Fruit fly (Drosophila melanogaster) whole organism, embryonic: ENCODE data around the gene CG15473.

Experiments
- Ada2b ChIP-seq: fragments of 200-800 bp; sonication (Bioruptor generic); IDR thresholded peaks from 2 replicates; pipeline ENCODE4 v1.3.6; 2022; ENCODE audit warnings: missing biosample characterization, missing genetic modification characterization
- B-H2 ChIP-seq: fragments of 200-800 bp; sonication (Bioruptor generic); optimal IDR thresholded peaks from 2 replicates; lab custom pipeline; 2018; ENCODE audit warnings: missing biosample characterization, mild to moderate bottlenecking, missing genetic modification characterization
- CG10209 ChIP-seq: fragments of 200-800 bp; sonication (Bioruptor generic); optimal IDR thresholded peaks from 3 replicates; lab custom pipeline; 2017; ENCODE audit warnings: missing biosample characterization, mild to moderate bottlenecking, missing genetic modification characterization, missing genetic modification reagents
- CG10431 ChIP-seq: fragments of 200-800 bp; sonication (Bioruptor generic); optimal IDR thresholded peaks from 3 replicates; lab custom pipeline; 2018; ENCODE audit warnings: missing biosample characterization, mild to moderate bottlenecking, missing genetic modification characterization
- CG13894 ChIP-seq: fragments of 200-800 bp; sonication (Bioruptor generic); optimal IDR thresholded peaks from 3 replicates; lab custom pipeline; 2018; ENCODE audit warnings: missing biosample characterization, mild to moderate bottlenecking, missing genetic modification characterization, moderate library complexity
- CG15601 ChIP-seq: fragments of 200-800 bp; sonication (Bioruptor generic); optimal IDR thresholded peaks from 3 replicates; lab custom pipeline; 2019; ENCODE audit warnings: missing biosample characterization, mild to moderate bottlenecking, missing genetic modification characterization, moderate library complexity
- CG1602 ChIP-seq: fragments of 200-800 bp; sonication (Bioruptor generic); optimal IDR thresholded peaks from 3 replicates; lab custom pipeline; 2016; ENCODE audit warnings: missing biosample characterization, missing genetic modification characterization
- CG1647 ChIP-seq: fragments of 200-800 bp; sonication (Bioruptor generic); optimal IDR thresholded peaks from 3 replicates; lab custom pipeline; 2016; ENCODE audit warnings: missing biosample characterization, missing genetic modification characterization
- CG16813 ChIP-seq: fragments of 200-800 bp; sonication (Bioruptor generic); IDR thresholded peaks from 3 replicates; pipeline ENCODE4 v1.3.6; 2022; ENCODE audit warnings: missing biosample characterization, missing genetic modification characterization; ENCODE audit not compliant: partially characterized antibody
- CG16815 ChIP-seq: fragments of 200-800 bp; sonication (Bioruptor generic); optimal IDR thresholded peaks from 3 replicates; lab custom pipeline; 2017; ENCODE audit warnings: missing biosample characterization, mild to moderate bottlenecking, missing genetic modification characterization
- CG17359 ChIP-seq: fragments of 200-800 bp; sonication (Bioruptor generic); optimal IDR thresholded peaks from 3 replicates; lab custom pipeline; 2018; ENCODE audit warnings: missing biosample characterization, mild to moderate bottlenecking, missing genetic modification characterization, moderate library complexity
- CG17385 ChIP-seq: fragments of 200-800 bp; sonication (Bioruptor generic); optimal IDR thresholded peaks from 3 replicates; lab custom pipeline; 2018; ENCODE audit warnings: missing biosample characterization, mild to moderate bottlenecking, missing genetic modification characterization
- CG17568 ChIP-seq: fragments of 200-800 bp; sonication (Bioruptor generic); optimal IDR thresholded peaks from 2 replicates; lab custom pipeline; 2018; ENCODE audit warnings: missing biosample characterization, mild to moderate bottlenecking, missing genetic modification characterization, moderate library complexity
- CG17829 ChIP-seq: fragments of 200-800 bp; optimal IDR thresholded peaks from 2 replicates; lab custom pipeline; 2019; ENCODE audit warnings: missing biosample characterization, mild to moderate bottlenecking, missing genetic modification characterization, moderate library complexity
- CG17912 ChIP-seq: fragments of 200-800 bp; sonication (Bioruptor generic); optimal IDR thresholded peaks from 2 replicates; lab custom pipeline; 2018; ENCODE audit warnings: missing biosample characterization, mild to moderate bottlenecking, missing genetic modification characterization
- CG18764 ChIP-seq: fragments of 200-800 bp; sonication (Bioruptor generic); optimal IDR thresholded peaks from 3 replicates; lab custom pipeline; 2016; ENCODE audit warnings: missing biosample characterization, missing genetic modification characterization
- CG2678 ChIP-seq: fragments of 200-800 bp; sonication (Bioruptor generic); optimal IDR thresholded peaks from 3 replicates; lab custom pipeline; 2019; ENCODE audit warnings: missing biosample characterization, mild to moderate bottlenecking, missing genetic modification characterization, moderate library complexity
- CG2889 ChIP-seq: fragments of 200-800 bp; sonication (Bioruptor generic); IDR thresholded peaks from 3 replicates; pipeline ENCODE4 v1.3.6; 2022; ENCODE audit warnings: missing biosample characterization, missing genetic modification characterization
- CG4328 ChIP-seq: fragments of 200-800 bp; sonication (Bioruptor generic); optimal IDR thresholded peaks from 3 replicates; lab custom pipeline; 2017; ENCODE audit warnings: missing biosample characterization, missing genetic modification reagents, missing genetic modification characterization
- CG4617 ChIP-seq: fragments of 200-800 bp; sonication (Bioruptor generic); optimal IDR thresholded peaks from 3 replicates; lab custom pipeline; 2016; ENCODE audit warnings: missing biosample characterization, missing genetic modification characterization, borderline replicate concordance
- CG6689 ChIP-seq: fragments of 200-800 bp; sonication (Bioruptor generic); IDR thresholded peaks from 2 replicates; pipeline ENCODE4 v1.3.6; 2022; ENCODE audit warnings: missing biosample characterization, missing genetic modification characterization
- CG7745 ChIP-seq: fragments of 200-800 bp; sonication (Bioruptor generic); optimal IDR thresholded peaks from 2 replicates; lab custom pipeline; 2018; ENCODE audit warnings: missing biosample characterization, mild to moderate bottlenecking, missing genetic modification characterization, moderate library complexity
- CG7987 ChIP-seq: fragments of 200-800 bp; sonication (Bioruptor generic); optimal IDR thresholded peaks from 2 replicates; lab custom pipeline; 2018; ENCODE audit warnings: missing biosample characterization, mild to moderate bottlenecking, missing genetic modification characterization, moderate library complexity
- CG9876 ChIP-seq: fragments of 200-800 bp; sonication (Bioruptor generic); optimal IDR thresholded peaks from 2 replicates; lab custom pipeline; 2016; ENCODE audit warnings: missing biosample characterization, missing genetic modification characterization
- CkIIα-i1 ChIP-seq: fragments of 200-800 bp; sonication (Bioruptor generic); IDR thresholded peaks from 2 replicates; pipeline ENCODE4 v1.3.6; 2022; ENCODE audit warnings: missing biosample characterization, missing genetic modification characterization
- Fer3 ChIP-seq: fragments of 200-800 bp; sonication (Bioruptor generic); optimal IDR thresholded peaks from 2 replicates; lab custom pipeline; 2018; ENCODE audit warnings: missing biosample characterization, mild to moderate bottlenecking, missing genetic modification characterization, moderate library complexity
- HLH3B ChIP-seq: fragments of 200-800 bp; sonication (Bioruptor generic); IDR thresholded peaks from 2 replicates; pipeline ENCODE4 v1.3.6; 2022; ENCODE audit warnings: missing biosample characterization, missing genetic modification characterization
- Hand ChIP-seq: fragments of 200-800 bp; sonication (Bioruptor generic); optimal IDR thresholded peaks from 2 replicates; lab custom pipeline; 2017; ENCODE audit warnings: mild to moderate bottlenecking, missing biosample characterization, missing genetic modification reagents, missing genetic modification characterization
- Lim3 ChIP-seq: fragments of 200-800 bp; sonication (Bioruptor generic); IDR thresholded peaks from 2 replicates; pipeline ENCODE4 v1.3.6; 2022; ENCODE audit warnings: missing biosample characterization, missing genetic modification characterization
- MTF-1 ChIP-seq: fragments of 200-800 bp; sonication (Bioruptor generic); optimal IDR thresholded peaks from 2 replicates; lab custom pipeline; 2018; ENCODE audit warnings: missing biosample characterization, mild to moderate bottlenecking, missing genetic modification characterization, borderline replicate concordance
- Nf-YA ChIP-seq: fragments of 200-800 bp; sonication (Bioruptor generic); IDR thresholded peaks from 2 replicates; pipeline ENCODE4 v1.3.6; 2022; ENCODE audit warnings: missing biosample characterization, missing genetic modification characterization
- Rfx ChIP-seq: fragments of 200-800 bp; sonication (Bioruptor generic); IDR thresholded peaks from 2 replicates; pipeline ENCODE4 v1.3.6; 2022; ENCODE audit warnings: missing biosample characterization, missing genetic modification characterization
- Usf ChIP-seq: fragments of 200-800 bp; sonication (Bioruptor generic); optimal IDR thresholded peaks from 2 replicates; lab custom pipeline; 2017; ENCODE audit warnings: missing genotype, missing biosample characterization, missing genetic modification characterization
- al ChIP-seq: fragments of 200-800 bp; sonication (Bioruptor generic); IDR thresholded peaks from 2 replicates; pipeline ENCODE4 v1.3.6; 2022; ENCODE audit warnings: missing biosample characterization, missing genetic modification characterization
- ato ChIP-seq: fragments of 200-800 bp; sonication (Bioruptor generic); IDR thresholded peaks from 2 replicates; pipeline ENCODE4 v1.3.6; 2022; ENCODE audit warnings: missing biosample characterization, missing genetic modification characterization; ENCODE audit not compliant: partially characterized antibody
- chif ChIP-seq, 2 experiments: fragments of 200-800 bp; sonication (Bioruptor generic); optimal IDR thresholded peaks; 3 replicates each; lab custom pipeline; 2016; ENCODE audit warnings: missing biosample characterization in 2 of 2, missing genetic modification characterization in 2 of 2
- cwo ChIP-seq: fragments of 200-800 bp; sonication (Bioruptor generic); optimal IDR thresholded peaks from 3 replicates; lab custom pipeline; 2017; ENCODE audit warnings: missing biosample characterization, missing genetic modification characterization, mild to moderate bottlenecking, moderate library complexity, missing genetic modification reagents
- exex ChIP-seq: fragments of 200-800 bp; sonication (Bioruptor generic); optimal IDR thresholded peaks from 4 replicates; lab custom pipeline; 2018; ENCODE audit warnings: missing biosample characterization, mild to moderate bottlenecking, missing genetic modification characterization, moderate library complexity
- ftz-f1 ChIP-seq: fragments of 200-800 bp; sonication (Bioruptor generic); optimal IDR thresholded peaks from 2 replicates; lab custom pipeline; 2016; ENCODE audit warnings: missing biosample characterization, missing genetic modification characterization
- inv ChIP-seq: fragments of 200-800 bp; sonication (Bioruptor generic); IDR thresholded peaks from 2 replicates; pipeline ENCODE4 v1.3.6; 2022; ENCODE audit warnings: missing biosample characterization, missing genetic modification characterization; ENCODE audit not compliant: partially characterized antibody
- ken ChIP-seq: fragments of 200-800 bp; sonication (Bioruptor generic); IDR thresholded peaks from 3 replicates; pipeline ENCODE4 v1.3.6; 2022; ENCODE audit warnings: missing biosample characterization, missing genetic modification characterization
- peb ChIP-seq: fragments of 200-800 bp; sonication (Bioruptor generic); IDR thresholded peaks from 2 replicates; pipeline ENCODE4 v1.3.6; 2022; ENCODE audit warnings: missing biosample characterization, missing genetic modification characterization
- pfk ChIP-seq: fragments of 200-800 bp; sonication (Bioruptor generic); optimal IDR thresholded peaks from 2 replicates; lab custom pipeline; 2018; ENCODE audit warnings: missing biosample characterization, mild to moderate bottlenecking, missing genetic modification characterization, moderate library complexity
- sens ChIP-seq: fragments of 200-800 bp; sonication (Bioruptor generic); peaks from one replicate; lab custom pipeline; 2016; ENCODE audit warnings: missing biosample characterization, missing genetic modification characterization
- sim ChIP-seq: fragments of 200-800 bp; sonication (Bioruptor generic); IDR thresholded peaks from 2 replicates; pipeline ENCODE4 v1.3.6; 2022; ENCODE audit warnings: missing biosample characterization, missing genetic modification characterization
- stc ChIP-seq: fragments of 200-800 bp; sonication (Bioruptor generic); IDR thresholded peaks from 2 replicates; pipeline ENCODE4 v1.3.6; 2022; ENCODE audit warnings: missing biosample characterization, missing genetic modification characterization
- tap ChIP-seq: fragments of 200-800 bp; optimal IDR thresholded peaks from 3 replicates; lab custom pipeline; 2019; ENCODE audit warnings: missing biosample characterization, mild to moderate bottlenecking, missing genetic modification characterization, moderate library complexity
- tna ChIP-seq: fragments of 200-800 bp; sonication (Bioruptor generic); IDR thresholded peaks from 2 replicates; pipeline ENCODE4 v1.3.6; 2022; ENCODE audit warnings: missing biosample characterization, missing genetic modification characterization; ENCODE audit not compliant: partially characterized antibody
- ttk ChIP-seq: fragments of 200-800 bp; sonication (Bioruptor generic); IDR thresholded peaks from 2 replicates; pipeline ENCODE4 v2.1.2; 2022; ENCODE audit warnings: missing biosample characterization, missing genetic modification characterization
- usp ChIP-seq: fragments of >200 bp; optimal IDR thresholded peaks from 2 replicates; lab custom pipeline; 2017; ENCODE audit warnings: missing biosample characterization, missing genetic modification characterization
- wdn ChIP-seq: fragments of 200-800 bp; sonication (Bioruptor generic); IDR thresholded peaks from 2 replicates; pipeline ENCODE4 v1.3.6; 2022; ENCODE audit warnings: missing biosample characterization, missing genetic modification characterization

Gene CG15473

DNA sequence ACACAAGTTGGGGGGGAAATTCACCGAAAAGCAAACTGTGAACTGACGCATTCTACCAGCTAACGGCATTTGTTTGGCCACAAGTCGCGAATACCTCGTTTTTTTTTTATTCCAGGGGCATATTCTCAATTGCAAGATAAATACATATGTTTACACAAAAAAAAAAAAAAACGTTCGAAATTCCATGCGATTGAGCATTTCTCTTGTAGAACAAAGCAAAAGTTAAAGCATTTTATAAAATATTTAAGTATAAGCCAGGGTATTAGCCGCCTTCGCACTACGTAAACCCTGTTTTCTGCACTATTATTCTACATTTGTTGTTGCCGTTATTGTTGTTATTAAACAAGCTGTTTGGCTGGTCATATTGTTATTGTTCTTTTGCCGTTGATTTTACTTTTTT lies 40.0 kb downstream of the CG15473 start (continued):
- no peak for TF ChIP-seq cwo (GFP tag; lab: Kevin White, UChicago)
- TF ChIP-seq ato, result no peak
- TF ChIP-seq MTF-1 (GFP tag; lab: Kevin White, UChicago), result no peak
- TF ChIP-seq CG16813 (GFP tag; lab: Robert Waterston, UW), result no peak
- no peak for TF ChIP-seq CG16815
- TF ChIP-seq CG10209 (GFP tag; lab: Kevin White, UChicago), result peak; percentile 3
- TF ChIP-seq Usf (GFP tag; lab: Kevin White, UChicago), result no peak
- no peak for TF ChIP-seq CG15601
- TF ChIP-seq tap (tag; lab: Kevin White, UChicago), result no peak
- peak; percentile 42 for TF ChIP-seq CG6689
- TF ChIP-seq CG17359 (tag; lab: Kevin White, UChicago), result peak; percentile 17
- no peak for TF ChIP-seq exex (tag; lab: Kevin White, UChicago)
- TF ChIP-seq CG4617 (GFP tag; lab: Kevin White, UChicago), result no peak
- no peak for TF ChIP-seq CG7745 (tag; lab: Kevin White, UChicago)
- no peak for TF ChIP-seq CG13894 (tag; lab: Kevin White, UChicago)
- peak; percentile 27; the same call in 1 of the 2 replicates for TF ChIP-seq al
- TF ChIP-seq sim, result no peak
- TF ChIP-seq inv (GFP tag; lab: Robert Waterston, UW), result no peak
- no peak for TF ChIP-seq stc (GFP tag; lab: Robert Waterston, UW)
- TF ChIP-seq CG17385 (GFP tag; lab: Kevin White, UChicago), result no peak
- no peak for TF ChIP-seq CG18764 (GFP tag; lab: Kevin White, UChicago)
- TF ChIP-seq CkIIα-i1 (GFP tag; lab: Robert Waterston, UW), result no peak
- no peak for TF ChIP-seq CG2889 (GFP tag; lab: Robert Waterston, UW)
- peak; percentile 17 for TF ChIP-seq Fer3 (tag; lab: Kevin White, UChicago)
- TF ChIP-seq Nf-YA (GFP tag; lab: Robert Waterston, UW), result no peak
- TF ChIP-seq CG1602, result no peak
- no peak for TF ChIP-seq ken (GFP tag; lab: Robert Waterston, UW)
- TF ChIP-seq B-H2, result no peak
- peak; percentile 61 for TF ChIP-seq Rfx
- TF ChIP-seq ttk (GFP tag; lab: Robert Waterston, UW), result 0 out of 2 replicates have a peak, but pooled peaks have one; percentile 10
- peak; percentile 41 for TF ChIP-seq CG2678
- TF ChIP-seq CG10431 (GFP tag; lab: Kevin White, UChicago), result no peak
- no peak for TF ChIP-seq chif (GFP tag; optimal IDR thresholded peaks at IDR 0.05; lab: Kevin White, UChicago)
- TF ChIP-seq tna (GFP tag; lab: Robert Waterston, UW), result no peak
- no peak for TF ChIP-seq usp
- TF ChIP-seq CG7987 (GFP tag; lab: Kevin White, UChicago), result no peak
- TF ChIP-seq CG9876 (GFP tag; lab: Kevin White, UChicago), result no peak
- TF ChIP-seq CG17912 (GFP tag; lab: Kevin White, UChicago), result no peak
- TF ChIP-seq CG4328 (GFP tag; lab: Kevin White, UChicago), result no peak
- peak; percentile 59 for TF ChIP-seq Ada2b (GFP tag; lab: Robert Waterston, UW)
- TF ChIP-seq Hand (GFP tag; lab: Kevin White, UChicago), result no peak
- TF ChIP-seq CG17568, result no peak
- peak; percentile 39; the same call in 1 of the 2 replicates for TF ChIP-seq HLH3B (GFP tag; lab: Robert Waterston, UW)
- TF ChIP-seq CG17829 (tag; lab: Kevin White, UChicago), result no peak
- TF ChIP-seq CG1647 (GFP tag; lab: Kevin White, UChicago), result no peak
- TF ChIP-seq peb, result peak; percentile 51
- no peak for TF ChIP-seq wdn (GFP tag; lab: Robert Waterston, UW)
- no peak for TF ChIP-seq pfk (GFP tag; lab: Kevin White, UChicago)
- no peak for TF ChIP-seq Lim3 (GFP tag; lab: Robert Waterston, UW)
- peak; percentile 80 for TF ChIP-seq sens (GFP tag; lab: Kevin White, UChicago)
- TF ChIP-seq ftz-f1, result no peak
